Worm (Caenorhabditis elegans): Measurements from ENCODE around the gene F53B7.4.

DNA sequence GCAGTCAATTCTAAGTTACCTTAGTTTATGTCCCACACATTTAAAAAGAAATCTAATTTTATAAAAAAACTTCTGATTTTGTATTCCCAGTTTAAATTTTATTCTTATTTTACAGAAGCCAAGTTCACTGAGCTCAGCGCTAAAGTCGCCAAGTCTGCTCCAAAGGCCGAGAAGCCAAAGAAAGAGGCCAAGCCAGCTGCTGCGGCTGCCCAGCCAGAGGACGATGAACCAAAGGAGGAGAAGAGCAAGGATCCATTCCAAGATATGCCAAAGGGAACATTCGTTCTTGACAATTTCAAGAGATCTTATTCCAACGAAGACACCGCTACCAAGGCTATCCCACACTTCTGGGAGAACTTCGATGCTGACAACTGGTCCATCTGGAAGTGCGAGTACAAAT, 35.5 kb downstream of the F53B7.4 start:
- TF ChIP-seq unc-62 (GFP tag; optimal IDR thresholded peaks at IDR 0.05) (no peak), pqm-1 (tag; optimal IDR thresholded peaks at IDR 0.05) (no peak), ama-1 (optimal IDR thresholded peaks at IDR 0.05) (no peak), elt-1 (tag; optimal IDR thresholded peaks at IDR 0.05) (no peak), ceh-16 (tag; optimal IDR thresholded peaks at IDR 0.05) (no peak), ZK546.5 (tag; optimal IDR thresholded peaks at IDR 0.05) (no peak), nhr-28 (tag; optimal IDR thresholded peaks at IDR 0.05) (no peak), nhr-11 (tag; optimal IDR thresholded peaks at IDR 0.05) (no peak), unc-39 (tag; optimal IDR thresholded peaks at IDR 0.05) (no peak), ztf-4 (tag; optimal IDR thresholded peaks at IDR 0.05) (no peak), snpc-4 (tag; optimal IDR thresholded peaks at IDR 0.05) (no peak)
